Worm (Caenorhabditis elegans) whole organism, L1 larva: ENCODE data around the gene fig-1.

Source experiments
- C34B4.2 ChIP-seq: sonication (generic microtip); optimal IDR thresholded peaks from 2 replicates; lab custom pipeline; 2017; ENCODE audit warnings: mild to moderate bottlenecking, missing genetic modification characterization, missing compliant biosample characterization
- F16B12.6 ChIP-seq: fragments of 150-350 bp; optimal IDR thresholded peaks from 2 replicates; lab custom pipeline; 2014; ENCODE audit warnings: missing biosample characterization, missing genetic modification characterization
- alr-1 ChIP-seq: fragments of 200-800 bp; sonication (Bioruptor generic); optimal IDR thresholded peaks from 2 replicates; lab custom pipeline; 2018; ENCODE audit warnings: borderline replicate concordance, mild to moderate bottlenecking, missing genetic modification characterization, missing compliant biosample characterization
- blmp-1 ChIP-seq: fragments of 150-350 bp; optimal IDR thresholded peaks from 2 replicates; lab custom pipeline; 2014; ENCODE audit warnings: missing biosample characterization, missing genetic modification characterization
- ces-1 ChIP-seq: fragments of 150-350 bp; optimal IDR thresholded peaks from 2 replicates; lab custom pipeline; 2014; ENCODE audit warnings: missing biosample characterization, missing genetic modification reagents, missing genetic modification characterization
- efl-1 ChIP-seq, 4 experiments: fragments of 150-350 bp; optimal IDR thresholded peaks in 3 of 4; peaks in 1 of 4; 1 replicate in 1 of 4; 2 replicates in 3 of 4; lab custom pipeline; 2014; ENCODE audit warnings: missing biosample characterization in 2 of 4, missing genetic modification characterization in 2 of 4, missing genetic modification reagents in 2 of 4
- efl-3 ChIP-seq: fragments of 200-800 bp; sonication (Bioruptor generic); optimal IDR thresholded peaks from 2 replicates; lab custom pipeline; 2018; ENCODE audit warnings: mild to moderate bottlenecking, missing genetic modification characterization, missing compliant biosample characterization
- egl-27 ChIP-seq, 2 experiments: fragments of 150-350 bp in 1 of 2; sonication (generic microtip); optimal IDR thresholded peaks; 3 replicates each; lab custom pipeline; 2017 to 2018; ENCODE audit warnings: missing biosample characterization in 2 of 2, missing genetic modification characterization in 2 of 2, missing genetic modification reagents in 2 of 2
- elt-3 ChIP-seq, 6 experiments: fragments of 150-350 bp in 1 of 6; sonication (generic microtip); optimal IDR thresholded peaks; 2 replicates each; lab custom pipeline; 2017 to 2018; ENCODE audit warnings: missing biosample characterization in 6 of 6, missing genetic modification characterization in 6 of 6, inconsistent platforms in 1 of 6
- ets-5 ChIP-seq: fragments of 200-800 bp; sonication (Bioruptor generic); IDR thresholded peaks from 2 replicates; pipeline ENCODE4 v1.3.6; 2022; ENCODE audit warnings: missing genetic modification characterization, missing compliant biosample characterization
- fos-1 ChIP-seq: fragments of 150-350 bp; optimal IDR thresholded peaks from 2 replicates; lab custom pipeline; 2014; ENCODE audit warnings: missing biosample characterization, missing genetic modification characterization
- hlh-17 ChIP-seq: fragments of 200-800 bp; sonication (Bioruptor generic); optimal IDR thresholded peaks from 2 replicates; lab custom pipeline; 2018; ENCODE audit warnings: missing genetic modification characterization, mild to moderate bottlenecking, missing compliant biosample characterization, moderate library complexity, borderline replicate concordance
- hlh-4 ChIP-seq: sonication (generic microtip); optimal IDR thresholded peaks from 2 replicates; lab custom pipeline; 2016; ENCODE audit warnings: mild to moderate bottlenecking, missing genetic modification characterization, missing compliant biosample characterization
- irx-1 ChIP-seq: sonication (generic microtip); optimal IDR thresholded peaks from 2 replicates; lab custom pipeline; 2016; ENCODE audit warnings: missing genetic modification characterization, missing compliant biosample characterization
- isw-1 ChIP-seq: fragments of 200-800 bp; sonication (Bioruptor generic); IDR thresholded peaks from 2 replicates; pipeline ENCODE4 v1.3.6; 2022; ENCODE audit warnings: missing genetic modification characterization, missing compliant biosample characterization
- lin-13 ChIP-seq: fragments of 150-350 bp; optimal IDR thresholded peaks from 2 replicates; lab custom pipeline; 2014; ENCODE audit warnings: missing biosample characterization, missing genetic modification reagents, missing genetic modification characterization
- lsy-2 ChIP-seq, 2 experiments: fragments of 150-350 bp; optimal IDR thresholded peaks; 2 replicates each; lab custom pipeline; 2014; ENCODE audit warnings: missing biosample characterization in 2 of 2, missing genetic modification characterization in 2 of 2
- nhr-11 ChIP-seq: fragments of 150-350 bp; optimal IDR thresholded peaks from 2 replicates; lab custom pipeline; 2014; ENCODE audit warnings: missing biosample characterization, missing genetic modification characterization
- nhr-19 ChIP-seq: fragments of 200-800 bp; sonication (Bioruptor generic); conservative IDR thresholded peaks from 2 replicates; pipeline ENCODE4 v1.3.6; 2022; ENCODE audit warnings: missing genetic modification characterization, missing compliant biosample characterization
- nhr-47 ChIP-seq: sonication (generic microtip); optimal IDR thresholded peaks from 2 replicates; lab custom pipeline; 2016; ENCODE audit warnings: mild to moderate bottlenecking, missing genetic modification characterization, moderate library complexity, missing compliant biosample characterization
- nhr-85 ChIP-seq: sonication (generic microtip); peaks from one replicate; lab custom pipeline; 2016; ENCODE audit warnings: missing genetic modification characterization, inconsistent platforms, missing compliant biosample characterization
- snpc-4 ChIP-seq: fragments of 150-350 bp; optimal IDR thresholded peaks from 2 replicates; lab custom pipeline; 2014; ENCODE audit warnings: missing biosample characterization, missing genetic modification characterization
- sox-4 ChIP-seq: sonication (generic microtip); optimal IDR thresholded peaks from 2 replicates; lab custom pipeline; 2016; ENCODE audit warnings: missing genetic modification characterization, missing compliant biosample characterization
- sptf-1 ChIP-seq: fragments of 150-350 bp; optimal IDR thresholded peaks from 2 replicates; lab custom pipeline; 2014; ENCODE audit warnings: missing biosample characterization, missing genetic modification characterization
- swsn-7 ChIP-seq: sonication (generic microtip); optimal IDR thresholded peaks from 2 replicates; lab custom pipeline; 2016; ENCODE audit warnings: missing genetic modification characterization, missing compliant biosample characterization
- tbx-2 ChIP-seq: sonication (generic microtip); optimal IDR thresholded peaks from 2 replicates; lab custom pipeline; 2016; ENCODE audit warnings: missing genetic modification characterization, missing compliant biosample characterization
- unc-86 ChIP-seq: sonication (generic microtip); optimal IDR thresholded peaks from 2 replicates; lab custom pipeline; 2016; ENCODE audit warnings: missing genetic modification characterization, missing compliant biosample characterization

fig-1 gene

ce11 chrV:10998797-10999196 is 17.8 kb upstream of the fig-1 start, which contains the start of gene F53B7.7:
TSS of gene F53B7.7 (plus strand) at chrV:10999097.
- no peak for TF ChIP-seq egl-27 (tag; optimal IDR thresholded peaks at IDR 0.05; lab: Kevin White, UChicago)
- peak; percentile 53 for TF ChIP-seq nhr-85 (tag; lab: Kevin White, UChicago)

- no peak for TF ChIP-seq ets-5 (GFP tag; lab: Robert Waterston, UW)
- TF ChIP-seq hlh-4 (tag; lab: Kevin White, UChicago): no peak
- TF ChIP-seq hlh-17: no peak
- no peak for TF ChIP-seq isw-1 (GFP tag; lab: Robert Waterston, UW)
- no peak for TF ChIP-seq lin-13 (GFP tag; lab: Kevin White, UChicago)
- TF ChIP-seq nhr-85 (tag; lab: Kevin White, UChicago): no peak
- no peak for TF ChIP-seq snpc-4 (tag; lab: Kevin White, UChicago)
- TF ChIP-seq fos-1 (tag; lab: Kevin White, UChicago): no peak
- TF ChIP-seq sox-4 (tag; lab: Kevin White, UChicago): no peak
- TF ChIP-seq unc-86: no peak
- TF ChIP-seq, all 84 proteins: peak for 0
These were observed 10.8 kb upstream of the fig-1 start, which contains the start of gene frpr-9 for ce11 chrV:10991789-10992188. TSS of gene frpr-9 (plus strand) at chrV:10992089.

DNA sequence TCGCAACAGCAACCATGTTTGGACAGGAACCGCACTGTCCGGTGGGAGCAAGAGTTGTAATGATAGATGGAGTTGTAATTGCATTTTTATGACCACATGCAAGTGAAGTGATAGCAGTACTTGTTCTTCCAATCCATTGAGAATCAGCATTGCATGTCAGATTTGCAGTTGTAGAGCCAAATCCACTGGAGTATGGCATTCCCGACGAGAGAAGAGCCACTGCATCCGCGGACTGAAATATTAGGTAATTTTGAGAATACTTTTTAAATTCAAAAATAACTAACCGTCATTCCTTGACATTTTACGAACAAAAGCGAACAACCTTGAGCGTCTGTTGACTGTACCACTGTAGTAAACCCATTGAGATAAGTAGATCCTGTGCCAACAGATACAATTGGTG is 5.9 kb downstream of the fig-1 start:
- TF ChIP-seq F16B12.6 (tag; lab: Kevin White, UChicago) (no peak), efl-3 (no peak), tbx-2 (tag; lab: Kevin White, UChicago) (no peak), sptf-1 (tag; lab: Kevin White, UChicago) (no peak), nhr-19 (GFP tag; lab: Robert Waterston, UW) (no peak), blmp-1 (no peak)
- TF ChIP-seq, all 84 proteins: peak for 0

DNA sequence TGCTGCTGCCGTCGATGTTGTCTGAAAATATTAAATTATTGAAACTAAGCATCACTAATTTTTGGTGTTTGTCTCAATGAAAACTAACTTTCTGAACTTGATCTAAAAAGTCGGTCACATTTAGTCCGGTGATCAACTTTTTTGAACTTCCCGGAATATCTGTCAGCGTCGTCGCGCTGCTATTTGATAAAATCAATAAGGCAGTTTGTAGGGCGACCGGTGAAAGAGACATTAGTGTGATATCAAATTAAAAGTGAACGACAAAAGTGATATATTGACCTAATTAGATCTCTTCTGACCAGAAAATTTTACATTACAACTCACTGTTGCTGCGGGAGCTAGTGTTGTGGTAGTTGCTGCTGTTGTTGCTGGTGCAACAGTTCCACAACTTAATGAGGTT is 10.1 kb downstream of the fig-1 start:
- TF ChIP-seq elt-3 (tag; optimal IDR thresholded peaks at IDR 0.05; lab: Kevin White, UChicago) (peak in 1 of 6 experiments; percentile 10), efl-1 (optimal IDR thresholded peaks at IDR 0.05; lab: Kevin White, UChicago) (no peak), efl-1 (GFP tag; optimal IDR thresholded peaks at IDR 0.05 in 1 of 2; lab: Kevin White, UChicago) (no peak), nhr-85 (tag; lab: Kevin White, UChicago) (peak; percentile 23), blmp-1 (peak; percentile 90), lsy-2 (tag; optimal IDR thresholded peaks at IDR 0.05; lab: Kevin White, UChicago) (no peak)
- TF ChIP-seq, all 84 proteins: peak for 3

DNA sequence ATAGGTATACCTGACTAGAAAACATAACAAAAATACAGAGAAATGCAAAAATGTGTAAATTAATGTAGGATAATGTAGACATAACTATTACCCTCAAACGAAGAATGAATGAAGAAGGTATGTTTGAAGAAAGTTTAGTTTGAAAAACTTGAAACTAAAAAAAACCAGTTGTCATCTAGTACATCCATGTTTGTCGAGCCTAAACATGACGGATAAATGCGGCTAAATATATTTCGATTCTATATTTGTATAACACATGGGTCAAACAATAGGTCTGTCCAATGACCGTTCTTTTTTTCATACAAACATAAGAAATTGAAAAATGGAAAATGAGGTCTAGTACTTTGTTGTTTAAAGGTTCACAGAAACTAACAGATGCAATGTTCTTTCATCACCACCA is 10.9 kb downstream of the fig-1 start, which contains the start of gene F17C11.22:
TSS of gene F17C11.22 (minus strand) at position 101 of the 400 bp plus-strand sequence.
- TF ChIP-seq nhr-11 (tag; lab: Kevin White, UChicago) (no peak), efl-1 (optimal IDR thresholded peaks at IDR 0.05; lab: Kevin White, UChicago) (no peak), efl-1 (GFP tag; optimal IDR thresholded peaks at IDR 0.05 in 1 of 2; lab: Kevin White, UChicago) (peak in 1 of 2 experiments; percentile 58), swsn-7 (tag; lab: Kevin White, UChicago) (no peak), nhr-47 (tag; lab: Kevin White, UChicago) (no peak), irx-1 (no peak), ces-1 (GFP tag; lab: Kevin White, UChicago) (no peak)
- TF ChIP-seq, all 84 proteins: peak for 1

ce11 chrV:10967594-10968273 is 13.3 kb downstream of the fig-1 start:
- no peak for TF ChIP-seq alr-1 (tag; lab: Kevin White, UChicago)
- no peak for TF ChIP-seq efl-1 (optimal IDR thresholded peaks at IDR 0.05; lab: Kevin White, UChicago)
- TF ChIP-seq efl-1 (GFP tag; optimal IDR thresholded peaks at IDR 0.05 in 1 of 2; lab: Kevin White, UChicago): peak in 1 of 2 experiments; percentile 24
- peak in 1 of 2 experiments; percentile 27 for TF ChIP-seq lsy-2 (tag; optimal IDR thresholded peaks at IDR 0.05; lab: Kevin White, UChicago)
- TF ChIP-seq irx-1: no peak
- TF ChIP-seq nhr-85 (tag; lab: Kevin White, UChicago): peak; percentile 4

DNA sequence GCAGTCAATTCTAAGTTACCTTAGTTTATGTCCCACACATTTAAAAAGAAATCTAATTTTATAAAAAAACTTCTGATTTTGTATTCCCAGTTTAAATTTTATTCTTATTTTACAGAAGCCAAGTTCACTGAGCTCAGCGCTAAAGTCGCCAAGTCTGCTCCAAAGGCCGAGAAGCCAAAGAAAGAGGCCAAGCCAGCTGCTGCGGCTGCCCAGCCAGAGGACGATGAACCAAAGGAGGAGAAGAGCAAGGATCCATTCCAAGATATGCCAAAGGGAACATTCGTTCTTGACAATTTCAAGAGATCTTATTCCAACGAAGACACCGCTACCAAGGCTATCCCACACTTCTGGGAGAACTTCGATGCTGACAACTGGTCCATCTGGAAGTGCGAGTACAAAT is 14.1 kb downstream of the fig-1 start:
- TF ChIP-seq C34B4.2 (no peak), efl-1 (optimal IDR thresholded peaks at IDR 0.05; lab: Kevin White, UChicago) (no peak), efl-1 (GFP tag; optimal IDR thresholded peaks at IDR 0.05 in 1 of 2; lab: Kevin White, UChicago) (peak in 1 of 2 experiments; percentile 17)
